Worm (Caenorhabditis elegans) whole organism, L4 larva: Measurements from ENCODE around the gene cgt-3.
A peak's percentile ranks its signal among the peaks of the same experiment; 100 is the strongest.

Source experiments
- F10B5.3 ChIP-seq: sonication (generic microtip); optimal IDR thresholded peaks from 2 replicates; lab custom pipeline; 2016; ENCODE audit warnings: mild to moderate bottlenecking, missing genetic modification characterization, missing compliant biosample characterization
- F37D6.2 ChIP-seq: sonication (generic microtip); optimal IDR thresholded peaks from 2 replicates; lab custom pipeline; 2016; ENCODE audit warnings: mild to moderate bottlenecking, missing genetic modification characterization, missing compliant biosample characterization
- T20F7.1 ChIP-seq: fragments of 200-800 bp; sonication (Bioruptor generic); optimal IDR thresholded peaks from 2 replicates; lab custom pipeline; 2018; ENCODE audit warnings: mild to moderate bottlenecking, missing genetic modification characterization, missing compliant biosample characterization
- T26A8.4 ChIP-seq: fragments of 200-800 bp; sonication (Bioruptor generic); IDR thresholded peaks from 2 replicates; pipeline ENCODE4 v1.3.6; 2022; ENCODE audit warnings: missing genetic modification characterization, missing compliant biosample characterization
- Y75B8A.6 ChIP-seq: fragments of 200-800 bp; sonication (Bioruptor generic); IDR thresholded peaks from 2 replicates; pipeline ENCODE4 v1.3.6; 2022; ENCODE audit warnings: missing genetic modification reagents, missing genetic modification characterization, missing compliant biosample characterization
- ZK337.2 ChIP-seq: fragments of 200-800 bp; sonication (Bioruptor generic); IDR thresholded peaks from 2 replicates; pipeline ENCODE4 v1.3.6; 2022; ENCODE audit warnings: missing genetic modification reagents, missing genetic modification characterization, missing compliant biosample characterization
- ZK546.5 ChIP-seq, 2 experiments: sonication (generic microtip); optimal IDR thresholded peaks; 2 replicates each; lab custom pipeline; 2017; ENCODE audit warnings: missing biosample characterization in 2 of 2, missing genetic modification characterization in 2 of 2
- aha-1 ChIP-seq: fragments of 150-350 bp; peaks from one replicate; lab custom pipeline; 2014; ENCODE audit warnings: missing biosample characterization, missing genetic modification characterization
- arid-1 ChIP-seq: fragments of 200-800 bp; sonication (Bioruptor generic); conservative IDR thresholded peaks from 2 replicates; pipeline ENCODE4 v1.3.6; 2022; ENCODE audit warnings: missing genetic modification reagents, missing genetic modification characterization, missing compliant biosample characterization
- ceh-20 ChIP-seq: fragments of 200-800 bp; sonication (Bioruptor generic); IDR thresholded peaks from 2 replicates; pipeline ENCODE4 v1.3.6; 2022; ENCODE audit warnings: missing genetic modification reagents, missing genetic modification characterization, missing compliant biosample characterization
- ctbp-1 ChIP-seq: fragments of 200-800 bp; sonication (Bioruptor generic); IDR thresholded peaks from 2 replicates; pipeline ENCODE4 v1.3.6; 2022; ENCODE audit warnings: missing genetic modification reagents, missing genetic modification characterization, missing compliant biosample characterization
- duxl-1 ChIP-seq: sonication (generic microtip); optimal IDR thresholded peaks from 2 replicates; lab custom pipeline; 2016; ENCODE audit warnings: mild to moderate bottlenecking, missing genetic modification characterization, moderate library complexity, missing compliant biosample characterization; ENCODE audit not compliant: poor library complexity
- egl-43 ChIP-seq: fragments of 200-800 bp; sonication (Bioruptor generic); IDR thresholded peaks from 2 replicates; pipeline ENCODE4 v1.3.6; 2022; ENCODE audit warnings: missing genetic modification reagents, missing genetic modification characterization, missing compliant biosample characterization
- fkh-10 ChIP-seq: fragments of 150-350 bp; optimal IDR thresholded peaks from 2 replicates; lab custom pipeline; 2014; ENCODE audit warnings: missing biosample characterization, missing genetic modification reagents, missing genetic modification characterization
- hlh-11 ChIP-seq: fragments of 200-800 bp; sonication (Bioruptor generic); optimal IDR thresholded peaks from 2 replicates; lab custom pipeline; 2018; ENCODE audit warnings: mild to moderate bottlenecking, missing genetic modification characterization, missing compliant biosample characterization
- hlh-30 ChIP-seq: sonication (generic microtip); optimal IDR thresholded peaks from 2 replicates; lab custom pipeline; 2017; ENCODE audit warnings: antibody characterized with exemption, mild to moderate bottlenecking, missing genetic modification characterization, missing compliant biosample characterization; ENCODE audit not compliant: insufficient read depth
- hmg-1.1 ChIP-seq: fragments of 200-800 bp; sonication (Bioruptor generic); IDR thresholded peaks from 2 replicates; pipeline ENCODE4 v1.3.6; 2022; ENCODE audit warnings: missing genetic modification reagents, missing genetic modification characterization, missing compliant biosample characterization
- lim-7 ChIP-seq: fragments of 200-800 bp; sonication (Bioruptor generic); IDR thresholded peaks from 2 replicates; pipeline ENCODE4 v1.3.6; 2022; ENCODE audit warnings: missing genetic modification characterization, missing compliant biosample characterization
- lin-38 ChIP-seq: fragments of 200-800 bp; sonication (Bioruptor generic); IDR thresholded peaks from 2 replicates; pipeline ENCODE4 v1.3.6; 2022; ENCODE audit warnings: missing genetic modification reagents, missing genetic modification characterization, missing compliant biosample characterization
- lsy-2 ChIP-seq, 2 experiments: fragments of 150-350 bp in 1 of 2; sonication (generic microtip) in 1 of 2; optimal IDR thresholded peaks; 2 replicates each; lab custom pipeline; 2014 to 2017; ENCODE audit warnings: missing biosample characterization in 2 of 2, missing genetic modification characterization in 2 of 2
- madf-5 ChIP-seq, 2 experiments: fragments of 200-800 bp; sonication (Bioruptor generic); IDR thresholded peaks; 2 replicates each; pipeline ENCODE4 v1.3.6; 2022; ENCODE audit warnings: missing compliant biosample characterization in 2 of 2, missing genetic modification characterization in 2 of 2
- madf-9 ChIP-seq: fragments of 200-800 bp; sonication (Bioruptor generic); conservative IDR thresholded peaks from 2 replicates; pipeline ENCODE4 v1.3.6; 2022; ENCODE audit warnings: missing genetic modification reagents, missing genetic modification characterization, missing compliant biosample characterization
- mep-1 ChIP-seq: fragments of 150-350 bp; sonication (generic microtip); optimal IDR thresholded peaks from 3 replicates; lab custom pipeline; 2014; ENCODE audit warnings: missing biosample characterization, missing genetic modification characterization
- mes-2 ChIP-seq: sonication (generic microtip); optimal IDR thresholded peaks from 2 replicates; lab custom pipeline; 2016; ENCODE audit warnings: missing genotype, mild to moderate bottlenecking, missing genetic modification characterization, missing compliant biosample characterization; ENCODE audit not compliant: poor library complexity, severe bottlenecking
- mxl-2 ChIP-seq: fragments of 200-800 bp; sonication (Bioruptor generic); conservative IDR thresholded peaks from 2 replicates; pipeline ENCODE4 v1.3.6; 2022; ENCODE audit warnings: missing genetic modification reagents, missing genetic modification characterization, missing compliant biosample characterization
- mxl-3 ChIP-seq: fragments of 200-800 bp; sonication (Bioruptor generic); optimal IDR thresholded peaks from 2 replicates; lab custom pipeline; 2018; ENCODE audit warnings: mild to moderate bottlenecking, missing genetic modification characterization, missing compliant biosample characterization
- nhr-11 ChIP-seq: fragments of 150-350 bp; optimal IDR thresholded peaks from 2 replicates; lab custom pipeline; 2014; ENCODE audit warnings: missing biosample characterization, missing genetic modification characterization
- nhr-28 ChIP-seq: fragments of 150-350 bp; optimal IDR thresholded peaks from 2 replicates; lab custom pipeline; 2014; ENCODE audit warnings: missing biosample characterization, missing genetic modification characterization
- nhr-48 ChIP-seq: sonication (generic microtip); optimal IDR thresholded peaks from 2 replicates; lab custom pipeline; 2016; ENCODE audit warnings: mild to moderate bottlenecking, missing genetic modification characterization, missing compliant biosample characterization
- rbr-2 ChIP-seq: sonication (generic microtip); optimal IDR thresholded peaks from 2 replicates; lab custom pipeline; 2016; ENCODE audit warnings: missing genotype, missing genetic modification characterization, missing compliant biosample characterization
- set-16 ChIP-seq: fragments of 200-800 bp; sonication (Bioruptor generic); IDR thresholded peaks from 2 replicates; pipeline ENCODE4 v1.3.6; 2022; ENCODE audit warnings: missing genetic modification reagents, missing genetic modification characterization, missing compliant biosample characterization
- tra-1 ChIP-seq: fragments of 200-800 bp; sonication (Bioruptor generic); IDR thresholded peaks from 2 replicates; pipeline ENCODE4 v1.3.6; 2022; ENCODE audit warnings: missing genetic modification reagents, missing genetic modification characterization, missing compliant biosample characterization
- unc-130 ChIP-seq: sonication (generic microtip); optimal IDR thresholded peaks from 2 replicates; lab custom pipeline; 2016; ENCODE audit warnings: missing genetic modification reagents, missing genetic modification characterization, missing compliant biosample characterization
- unc-62 ChIP-seq, 3 experiments: fragments of 150-350 bp in 1 of 3; sonication (generic microtip); optimal IDR thresholded peaks in 2 of 3; peaks in 1 of 3; 1 replicate in 1 of 3; 2 replicates in 2 of 3; lab custom pipeline; 2014 to 2017; ENCODE audit warnings: missing biosample characterization in 3 of 3, missing genetic modification characterization in 3 of 3, missing genetic modification reagents in 3 of 3, missing genotype in 1 of 3
- zfp-2 ChIP-seq: sonication (generic microtip); optimal IDR thresholded peaks from 2 replicates; lab custom pipeline; 2016; ENCODE audit warnings: mild to moderate bottlenecking, missing genetic modification characterization, missing compliant biosample characterization
- zfp-3 ChIP-seq: fragments of 200-800 bp; sonication (Bioruptor generic); conservative IDR thresholded peaks from 2 replicates; pipeline ENCODE4 v1.3.6; 2022; ENCODE audit warnings: missing genetic modification reagents, missing genetic modification characterization, missing compliant biosample characterization
- ztf-7 ChIP-seq: fragments of 150-350 bp; optimal IDR thresholded peaks from 2 replicates; lab custom pipeline; 2014; ENCODE audit warnings: missing biosample characterization, missing genetic modification characterization

The cgt-3 gene

ce11 chrII:5945818-5946217 lies 34.7 kb downstream of the cgt-3 start:
- no peak for TF ChIP-seq Y75B8A.6 (GFP tag; lab: Robert Waterston, UW)
- TF ChIP-seq lin-38 = no peak
- peak; percentile 63 for TF ChIP-seq aha-1 (tag; lab: Kevin White, UChicago)
- TF ChIP-seq zfp-2 (tag; lab: Kevin White, UChicago) = no peak
- TF ChIP-seq mxl-3 (GFP tag; lab: Kevin White, UChicago) = no peak

- TF ChIP-seq nhr-48 (tag; lab: Kevin White, UChicago) (no peak), arid-1 (GFP tag; lab: Robert Waterston, UW) (no peak), ctbp-1 (GFP tag; lab: Robert Waterston, UW) (0 out of 2 replicates have a peak, but pooled peaks have one; percentile 42), aha-1 (tag; lab: Kevin White, UChicago) (peak; percentile 37)
Measured at ce11 chrII:5946438-5946837, 35.3 kb downstream of the cgt-3 start.

- TF ChIP-seq zfp-2 (tag; lab: Kevin White, UChicago) (no peak), nhr-28 (tag; lab: Kevin White, UChicago) (no peak), zfp-3 (GFP tag; lab: Robert Waterston, UW) (no peak), lsy-2 (tag; optimal IDR thresholded peaks at IDR 0.05; lab: Kevin White, UChicago) (peak; percentile 31 to 53), mep-1 (tag; lab: Kevin White, UChicago) (peak; percentile 18), rbr-2 (peak; percentile 41), nhr-11 (tag; lab: Kevin White, UChicago) (peak; percentile 61), duxl-1 (no peak), hlh-30 (peak; percentile 23), fkh-10 (GFP tag; lab: Kevin White, UChicago) (peak; percentile 47), mes-2 (tag; lab: Kevin White, UChicago) (peak; percentile 48), tra-1 (GFP tag; lab: Robert Waterston, UW) (0 out of 2 replicates have a peak, but pooled peaks have one; percentile 35), ZK546.5 (tag; optimal IDR thresholded peaks at IDR 0.05; lab: Kevin White, UChicago) (no peak), T20F7.1 (GFP tag; lab: Kevin White, UChicago) (no peak), F10B5.3 (tag; lab: Kevin White, UChicago) (no peak), egl-43 (GFP tag; lab: Robert Waterston, UW) (peak; percentile 29; the same call in 1 of the 2 replicates), ceh-20 (GFP tag; lab: Robert Waterston, UW) (no peak), hmg-1.1 (peak; percentile 45; the same call in 1 of the 2 replicates), madf-9 (no peak), F37D6.2 (tag; lab: Kevin White, UChicago) (no peak), ZK337.2 (GFP tag; lab: Robert Waterston, UW) (no peak), hlh-11 (tag; lab: Kevin White, UChicago) (peak; percentile 22), ztf-7 (no peak), madf-5 (GFP tag; IDR thresholded peaks at IDR 0.05; lab: Robert Waterston, UW) (no peak), unc-62 (GFP tag; optimal IDR thresholded peaks at IDR 0.05 in 1 of 2; lab: Kevin White, UChicago) (peak in 1 of 2 experiments; percentile 78), unc-62 (tag; optimal IDR thresholded peaks at IDR 0.05; lab: Kevin White, UChicago) (no peak), lim-7 (GFP tag; lab: Robert Waterston, UW) (no peak), Y75B8A.6 (GFP tag; lab: Robert Waterston, UW) (no peak), set-16 (GFP tag; lab: Robert Waterston, UW) (peak; percentile 44), mxl-2 (no peak), T26A8.4 (GFP tag; lab: Robert Waterston, UW) (no peak), unc-130 (GFP tag; lab: Kevin White, UChicago) (no peak)
- TF ChIP-seq, all 104 proteins: peak for 13
Measured at ce11 chrII:5948681-5949080, 37.6 kb downstream of the cgt-3 start.
